Worm (Caenorhabditis elegans): ENCODE measurements around the gene ndua-12.
"Not testable (repeated sequence)": the region's sequence is repeated elsewhere in the genome, so short reads cannot be mapped to it uniquely, and the experiment has no call there.

The ndua-12 gene

ce11 chrIV:2736575-2736974 lies 16.9 kb upstream of the ndua-12 start:
- TF ChIP-seq W03F9.2 (tag; optimal IDR thresholded peaks at IDR 0.05) (no peak), him-1 (tag; optimal IDR thresholded peaks at IDR 0.05) (no peak), dao-5 (tag; optimal IDR thresholded peaks at IDR 0.05) (no peak)

- no peak for TF ChIP-seq W03F9.2 (tag; optimal IDR thresholded peaks at IDR 0.05)
- no peak for TF ChIP-seq dao-5 (tag; optimal IDR thresholded peaks at IDR 0.05)
Observed at ce11 chrIV:2734675-2735074, 15.0 kb upstream of the ndua-12 start.

ce11 chrIV:2729957-2730356 lies 10.3 kb upstream of the ndua-12 start, which contains the start of gene Y94H6A.2:
TSS of gene Y94H6A.2 (plus strand) at chrIV:2730292.
- TF ChIP-seq dao-5 (tag; optimal IDR thresholded peaks at IDR 0.05) (no peak), W03F9.2 (tag; optimal IDR thresholded peaks at IDR 0.05) (no peak)

- TF ChIP-seq W03F9.2 (tag; optimal IDR thresholded peaks at IDR 0.05), result peak; percentile 60
- TF ChIP-seq him-1 (tag; optimal IDR thresholded peaks at IDR 0.05), result peak; percentile 31
- no peak for TF ChIP-seq dao-5 (tag; optimal IDR thresholded peaks at IDR 0.05)
Observed at ce11 chrIV:2725784-2726183, 6.2 kb upstream of the ndua-12 start, which contains the start of gene ubxn-2. TSS of gene ubxn-2 (minus strand) at chrIV:2725819.

- not testable (repeated sequence) for TF ChIP-seq W03F9.2, dao-5, him-1 (tag; optimal IDR thresholded peaks at IDR 0.05)
Observed at ce11 chrIV:2716474-2716873, 3.2 kb downstream of the ndua-12 start, which contains the start of gene Y94H6A.7. TSS of gene Y94H6A.7 (minus strand) at chrIV:2716574.

- no peak for TF ChIP-seq him-1 (tag; optimal IDR thresholded peaks at IDR 0.05)
- TF ChIP-seq W03F9.2 (tag; optimal IDR thresholded peaks at IDR 0.05), result no peak
- no peak for TF ChIP-seq dao-5 (tag; optimal IDR thresholded peaks at IDR 0.05)
Observed at ce11 chrIV:2712935-2713334, 6.7 kb downstream of the ndua-12 start, which contains the start of gene Y94H6A.12. TSS of gene Y94H6A.12 (minus strand) at chrIV:2713035.

ce11 chrIV:2711122-2711669 lies 8.4 kb downstream of the ndua-12 start:
- TF ChIP-seq dao-5 (tag; optimal IDR thresholded peaks at IDR 0.05) (no peak), W03F9.2 (tag; optimal IDR thresholded peaks at IDR 0.05) (peak; percentile 43)

DNA sequence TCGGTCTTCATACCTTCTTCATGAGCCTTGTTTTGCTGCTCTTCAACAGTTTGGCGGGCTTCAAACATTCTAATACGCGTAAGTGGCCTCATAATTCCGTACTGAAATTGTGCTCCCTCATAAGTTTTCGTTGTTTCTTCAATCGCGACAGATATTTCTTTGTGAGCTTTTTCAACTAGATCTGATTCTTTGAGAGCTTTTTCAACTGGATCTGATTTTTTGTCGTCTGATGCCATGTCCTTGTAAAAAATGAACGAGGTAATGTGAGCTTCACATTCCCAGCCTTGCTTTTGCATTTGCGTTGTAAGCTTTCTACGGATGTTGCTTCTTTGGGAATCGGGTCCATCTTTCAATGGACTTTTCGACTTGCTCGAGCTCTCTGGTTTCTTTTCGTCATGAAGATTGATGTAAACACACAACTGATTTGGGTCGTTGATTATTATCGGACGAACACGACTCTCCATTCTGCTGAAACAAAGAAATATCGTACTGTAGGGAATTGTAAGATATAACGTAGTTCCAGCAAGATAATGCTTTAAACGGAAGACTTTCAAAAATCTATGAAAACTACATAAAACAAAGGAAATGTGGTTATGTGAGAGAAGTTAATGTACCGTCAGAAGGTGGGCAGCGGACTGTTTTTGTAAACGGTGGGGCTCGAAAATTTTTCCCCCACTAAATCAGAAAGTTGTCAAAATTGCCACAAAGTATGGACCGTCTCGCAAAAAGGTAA lies 9.3 kb downstream of the ndua-12 start, which contains the start of gene Y94H6A.10:
Y94H6A.10 (minus strand) TSS at position 464 of the 733 bp plus-strand sequence.
- no peak for TF ChIP-seq him-1 (tag; optimal IDR thresholded peaks at IDR 0.05)
- TF ChIP-seq dao-5 (tag; optimal IDR thresholded peaks at IDR 0.05), result no peak
- TF ChIP-seq W03F9.2 (tag; optimal IDR thresholded peaks at IDR 0.05), result no peak

- peak; percentile 7 for TF ChIP-seq W03F9.2 (tag; optimal IDR thresholded peaks at IDR 0.05)
- TF ChIP-seq him-1 (tag; optimal IDR thresholded peaks at IDR 0.05), result no peak
- TF ChIP-seq dao-5 (tag; optimal IDR thresholded peaks at IDR 0.05), result no peak
Observed at ce11 chrIV:2709590-2710201, 9.9 kb downstream of the ndua-12 start.

ce11 chrIV:2708329-2708965 lies 11.2 kb downstream of the ndua-12 start:
- TF ChIP-seq W03F9.2 (tag; optimal IDR thresholded peaks at IDR 0.05), result peak; percentile 9
- TF ChIP-seq dao-5 (tag; optimal IDR thresholded peaks at IDR 0.05), result peak; percentile 27
- peak; percentile 57 for TF ChIP-seq him-1 (tag; optimal IDR thresholded peaks at IDR 0.05)

ce11 chrIV:2707012-2707411 lies 12.6 kb downstream of the ndua-12 start, which contains the start of gene ubc-8:
TSS of gene ubc-8 (minus strand) at chrIV:2707238.
- TF ChIP-seq W03F9.2 (tag; optimal IDR thresholded peaks at IDR 0.05) (no peak), dao-5 (tag; optimal IDR thresholded peaks at IDR 0.05) (no peak), him-1 (tag; optimal IDR thresholded peaks at IDR 0.05) (no peak)

ce11 chrIV:2705675-2706074 lies 14.0 kb downstream of the ndua-12 start:
- TF ChIP-seq him-1 (tag; optimal IDR thresholded peaks at IDR 0.05) (no peak), dao-5 (tag; optimal IDR thresholded peaks at IDR 0.05) (no peak), W03F9.2 (tag; optimal IDR thresholded peaks at IDR 0.05) (no peak)

DNA sequence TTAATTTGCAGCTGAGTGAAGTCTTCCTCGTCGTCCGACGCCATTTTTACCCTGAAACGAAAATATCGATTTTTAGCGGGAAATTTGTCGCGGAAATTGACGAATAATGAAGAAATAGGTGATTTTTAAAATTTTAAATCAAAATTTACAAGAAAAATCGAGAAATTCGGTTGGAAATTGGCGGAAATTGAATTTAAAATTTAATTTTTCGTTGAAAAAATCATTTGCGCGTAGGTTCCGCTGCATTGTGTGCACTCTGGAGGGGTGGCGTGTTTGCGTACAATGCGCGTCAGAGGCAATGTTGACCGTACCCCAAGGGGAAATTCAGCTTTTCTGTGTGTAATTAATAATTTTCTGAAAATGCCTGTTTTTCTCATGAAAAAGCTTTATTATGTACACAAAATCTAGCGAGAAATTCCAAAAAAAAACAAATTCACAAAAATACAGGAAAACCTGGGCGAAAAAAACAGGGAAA lies 15.7 kb downstream of the ndua-12 start, which contains the start of gene Y94H6A.5:
Y94H6A.5 (minus strand) TSS at position 51 of the 475 bp plus-strand sequence.
- TF ChIP-seq him-1 (tag; optimal IDR thresholded peaks at IDR 0.05) (peak; percentile 63), dao-5 (tag; optimal IDR thresholded peaks at IDR 0.05) (no peak), W03F9.2 (tag; optimal IDR thresholded peaks at IDR 0.05) (peak; percentile 20)

Measured in whole organism, L4/young adult.